Worm (Caenorhabditis elegans) whole organism, midembryonic: ENCODE data around the gene Y39G8B.10.

ENCODE experiments used
- T22C8.4 ChIP-seq: fragments of 200-800 bp; sonication (Bioruptor generic); IDR thresholded peaks from 2 replicates; pipeline ENCODE4 v1.3.6; 2022; ENCODE audit warnings: missing genetic modification characterization, missing compliant biosample characterization
- cog-1 ChIP-seq: sonication (generic microtip); optimal IDR thresholded peaks from 2 replicates; lab custom pipeline; 2016; ENCODE audit warnings: missing genetic modification characterization, missing compliant biosample characterization
- klf-2 ChIP-seq: fragments of 200-800 bp; sonication (Bioruptor generic); conservative IDR thresholded peaks from 2 replicates; pipeline ENCODE4 v1.3.6; 2022; ENCODE audit warnings: missing genetic modification reagents, missing genetic modification characterization, missing compliant biosample characterization
- med-1 ChIP-seq: sonication (generic microtip); optimal IDR thresholded peaks from 2 replicates; lab custom pipeline; 2017; ENCODE audit warnings: missing genetic modification characterization, mild to moderate bottlenecking, missing compliant biosample characterization, antibody characterized with exemption, missing genetic modification reagents; ENCODE audit not compliant: insufficient read depth
- ref-1 ChIP-seq: fragments of 200-800 bp; sonication (Bioruptor generic); conservative IDR thresholded peaks from 2 replicates; pipeline ENCODE4 v1.3.6; 2022; ENCODE audit warnings: missing genetic modification reagents, missing genetic modification characterization, missing compliant biosample characterization
- ztf-23 ChIP-seq: fragments of 200-800 bp; sonication (Bioruptor generic); IDR thresholded peaks from 2 replicates; pipeline ENCODE4 v1.3.6; 2022; ENCODE audit warnings: missing genetic modification reagents, missing genetic modification characterization, missing compliant biosample characterization
- ztf-29 ChIP-seq: fragments of 200-800 bp; sonication (Bioruptor generic); IDR thresholded peaks from 2 replicates; pipeline ENCODE4 v1.3.6; 2022; ENCODE audit warnings: missing genetic modification reagents, missing genetic modification characterization, missing compliant biosample characterization

- TF ChIP-seq klf-2 (GFP tag; lab: Robert Waterston, UW): no peak
- TF ChIP-seq ref-1: no peak
- no peak for TF ChIP-seq med-1 (GFP tag; lab: Kevin White, UChicago)
- TF ChIP-seq ztf-29 (GFP tag; lab: Robert Waterston, UW): no peak
- TF ChIP-seq cog-1 (tag; lab: Kevin White, UChicago): no peak
- no peak for TF ChIP-seq T22C8.4 (GFP tag; lab: Robert Waterston, UW)
- no peak for TF ChIP-seq ztf-23
Measured at ce11 chrII:13964325-13964724, 18.6 kb downstream of the Y39G8B.10 start.
